Fruit fly (Drosophila melanogaster) whole organism, wandering third instar larva: Measurements from ENCODE around the gene CG14968.

Source experiments
- Abd-B ChIP-seq: fragments of >200 bp; optimal IDR thresholded peaks from 2 replicates; lab custom pipeline; 2017; ENCODE audit warnings: missing biosample characterization, missing genetic modification characterization
- CG32264 ChIP-seq: fragments of 200-800 bp; sonication (Bioruptor generic); optimal IDR thresholded peaks from 2 replicates; lab custom pipeline; 2016; ENCODE audit warnings: missing biosample characterization, missing genetic modification characterization
- CG9705 ChIP-seq: fragments of 200-800 bp; sonication (Bioruptor generic); optimal IDR thresholded peaks from 2 replicates; lab custom pipeline; 2018; ENCODE audit warnings: missing biosample characterization, mild to moderate bottlenecking, missing genetic modification characterization
- CrebA ChIP-seq: fragments of 200-800 bp; sonication (Bioruptor generic); optimal IDR thresholded peaks from 2 replicates; lab custom pipeline; 2016; ENCODE audit warnings: missing biosample characterization, mild to moderate bottlenecking, missing genetic modification characterization, borderline replicate concordance
- Dfd ChIP-seq: fragments of >200 bp; optimal IDR thresholded peaks from 2 replicates; lab custom pipeline; 2017; ENCODE audit warnings: missing biosample characterization, missing genetic modification characterization
- Dif ChIP-seq: fragments of 200-275, 200-300 bp; sonication (Bioruptor generic); optimal IDR thresholded peaks from 2 replicates; lab custom pipeline; 2018; ENCODE audit warnings: missing biosample characterization, missing genetic modification characterization; ENCODE audit not compliant: partially characterized antibody
- GATAd ChIP-seq: sonication (Bioruptor generic); optimal IDR thresholded peaks from 2 replicates; lab custom pipeline; 2016; ENCODE audit warnings: missing biosample characterization, missing genetic modification characterization
- HLH106 ChIP-seq: fragments of 200-800 bp; optimal IDR thresholded peaks from 3 replicates; lab custom pipeline; 2019; ENCODE audit warnings: missing biosample characterization, mild to moderate bottlenecking, missing genetic modification characterization, moderate library complexity
- Hnf4 ChIP-seq: fragments of 200-800 bp; sonication (Bioruptor generic); optimal IDR thresholded peaks from 2 replicates; lab custom pipeline; 2016; ENCODE audit warnings: missing biosample characterization, mild to moderate bottlenecking, missing genetic modification characterization
- Hr78 ChIP-seq: fragments of >200 bp; optimal IDR thresholded peaks from 2 replicates; lab custom pipeline; 2017; ENCODE audit warnings: missing biosample characterization, missing genetic modification characterization
- Hr83 ChIP-seq: fragments of 200-300 bp; sonication (Bioruptor generic); optimal IDR thresholded peaks from 2 replicates; lab custom pipeline; 2016; ENCODE audit warnings: missing biosample characterization, mild to moderate bottlenecking, missing genetic modification characterization, moderate library complexity; ENCODE audit not compliant: poor library complexity, severe bottlenecking
- Jra ChIP-seq: sonication (Bioruptor generic); optimal IDR thresholded peaks from 2 replicates; lab custom pipeline; 2016; ENCODE audit warnings: missing biosample characterization, missing genetic modification characterization
- Mio ChIP-seq: sonication (Bioruptor generic); optimal IDR thresholded peaks from 2 replicates; lab custom pipeline; 2016; ENCODE audit warnings: missing biosample characterization, missing genetic modification characterization
- Myc ChIP-seq: fragments of >200 bp; optimal IDR thresholded peaks from 2 replicates; lab custom pipeline; 2017
- N ChIP-seq: fragments of >200 bp; optimal IDR thresholded peaks from 2 replicates; lab custom pipeline; 2018; ENCODE audit warnings: missing biosample characterization, missing external identifiers, missing genetic modification characterization
- OdsH ChIP-seq: fragments of 200-800 bp; sonication (Bioruptor generic); optimal IDR thresholded peaks from 2 replicates; lab custom pipeline; 2016; ENCODE audit warnings: missing biosample characterization, mild to moderate bottlenecking, missing genetic modification characterization
- Rel ChIP-seq, 2 experiments: fragments of 200-800 bp; sonication (Bioruptor generic) in 1 of 2; optimal IDR thresholded peaks; 2 replicates in 1 of 2; 3 replicates in 1 of 2; lab custom pipeline; 2016 to 2019; ENCODE audit warnings: mild to moderate bottlenecking in 2 of 2, missing biosample characterization in 2 of 2, missing genetic modification characterization in 2 of 2, moderate library complexity in 1 of 2
- Sp1 ChIP-seq: fragments of 200-800 bp; sonication (Bioruptor generic); optimal IDR thresholded peaks from 3 replicates; lab custom pipeline; 2019; ENCODE audit warnings: missing biosample characterization, mild to moderate bottlenecking, missing genetic modification characterization, moderate library complexity
- Vsx2 ChIP-seq: fragments of 200-300, 225-300 bp; sonication (Bioruptor generic); optimal IDR thresholded peaks from 2 replicates; lab custom pipeline; 2018; ENCODE audit warnings: missing biosample characterization, missing genetic modification characterization; ENCODE audit not compliant: partially characterized antibody
- br ChIP-seq: fragments of 200-800 bp; sonication (Bioruptor generic); optimal IDR thresholded peaks from 2 replicates; lab custom pipeline; 2016; ENCODE audit warnings: missing biosample characterization, missing genetic modification characterization
- brk ChIP-seq: fragments of 200-800 bp; sonication (Bioruptor generic); optimal IDR thresholded peaks from 2 replicates; lab custom pipeline; 2016; ENCODE audit warnings: missing biosample characterization, mild to moderate bottlenecking, missing genetic modification characterization
- dl ChIP-seq, 2 experiments: fragments of 175-275, 200-275 bp in 1 of 2; fragments of 200-275 bp in 1 of 2; sonication (Bioruptor generic); optimal IDR thresholded peaks; lab custom pipeline; 2018; ENCODE audit warnings: mild to moderate bottlenecking in 2 of 2, missing biosample characterization in 2 of 2, missing genetic modification characterization in 2 of 2, moderate library complexity in 2 of 2; ENCODE audit not compliant: partially characterized antibody in 2 of 2, insufficient read depth in 1 of 2
- dmrt93B ChIP-seq: fragments of 200-800 bp; sonication (Bioruptor generic); optimal IDR thresholded peaks from 2 replicates; lab custom pipeline; 2018; ENCODE audit warnings: missing biosample characterization, mild to moderate bottlenecking, missing genetic modification characterization
- dsf ChIP-seq: sonication (Bioruptor generic); optimal IDR thresholded peaks from 2 replicates; lab custom pipeline; 2016; ENCODE audit warnings: missing biosample characterization, missing genetic modification characterization, borderline replicate concordance
- ey ChIP-seq: fragments of 200-800 bp; sonication (Bioruptor generic); optimal IDR thresholded peaks from 2 replicates; lab custom pipeline; 2016; ENCODE audit warnings: missing biosample characterization, missing genetic modification characterization
- foxo ChIP-seq, 2 experiments: fragments of 200-800 bp; sonication (Bioruptor generic); optimal IDR thresholded peaks; 2 replicates in 1 of 2; 3 replicates in 1 of 2; lab custom pipeline; 2016 to 2017; ENCODE audit warnings: missing biosample characterization in 2 of 2, missing genetic modification characterization in 2 of 2
- fru ChIP-seq: fragments of 200-800 bp; sonication (Bioruptor generic); optimal IDR thresholded peaks from 3 replicates; lab custom pipeline; 2016; ENCODE audit warnings: missing biosample characterization, mild to moderate bottlenecking, missing genetic modification characterization
- h ChIP-seq: fragments of 200-800 bp; sonication (Bioruptor generic); optimal IDR thresholded peaks from 3 replicates; lab custom pipeline; 2016; ENCODE audit warnings: missing biosample characterization, mild to moderate bottlenecking, missing genetic modification characterization
- jim ChIP-seq: fragments of 175-275, 200-325 bp; sonication (Bioruptor generic); optimal IDR thresholded peaks from 2 replicates; lab custom pipeline; 2016; ENCODE audit warnings: missing biosample characterization, mild to moderate bottlenecking, missing genetic modification characterization
- lola ChIP-seq: fragments of >200 bp; optimal IDR thresholded peaks from 2 replicates; lab custom pipeline; 2017; ENCODE audit warnings: missing biosample characterization, missing genetic modification characterization
- pan ChIP-seq: fragments of >200 bp; optimal IDR thresholded peaks from 2 replicates; lab custom pipeline; 2017
- psq ChIP-seq: fragments of 200-800 bp; sonication (Bioruptor generic); optimal IDR thresholded peaks from 3 replicates; lab custom pipeline; 2017; ENCODE audit warnings: missing biosample characterization, mild to moderate bottlenecking, missing genetic modification characterization, moderate library complexity
- rgr ChIP-seq: fragments of 200-800 bp; sonication (Bioruptor generic); optimal IDR thresholded peaks from 3 replicates; lab custom pipeline; 2016; ENCODE audit warnings: missing biosample characterization, mild to moderate bottlenecking, missing genetic modification characterization
- sage ChIP-seq: fragments of 200-800 bp; sonication (Bioruptor generic); optimal IDR thresholded peaks from 2 replicates; lab custom pipeline; 2016; ENCODE audit warnings: missing biosample characterization, mild to moderate bottlenecking, missing genetic modification characterization
- sv ChIP-seq: fragments of 200-800 bp; sonication (Bioruptor generic); optimal IDR thresholded peaks from 3 replicates; lab custom pipeline; 2016; ENCODE audit warnings: missing biosample characterization, missing genetic modification characterization
- tai ChIP-seq: sonication (Bioruptor generic); optimal IDR thresholded peaks from 2 replicates; lab custom pipeline; 2016; ENCODE audit warnings: missing biosample characterization, missing genetic modification characterization
- usp ChIP-seq: fragments of >200 bp; optimal IDR thresholded peaks from 2 replicates; lab custom pipeline; 2017; ENCODE audit warnings: missing biosample characterization, missing genetic modification characterization
- woc ChIP-seq: sonication (Bioruptor generic); optimal IDR thresholded peaks from 2 replicates; lab custom pipeline; 2016; ENCODE audit warnings: missing biosample characterization, mild to moderate bottlenecking, missing genetic modification characterization

CG14968 gene

DNA sequence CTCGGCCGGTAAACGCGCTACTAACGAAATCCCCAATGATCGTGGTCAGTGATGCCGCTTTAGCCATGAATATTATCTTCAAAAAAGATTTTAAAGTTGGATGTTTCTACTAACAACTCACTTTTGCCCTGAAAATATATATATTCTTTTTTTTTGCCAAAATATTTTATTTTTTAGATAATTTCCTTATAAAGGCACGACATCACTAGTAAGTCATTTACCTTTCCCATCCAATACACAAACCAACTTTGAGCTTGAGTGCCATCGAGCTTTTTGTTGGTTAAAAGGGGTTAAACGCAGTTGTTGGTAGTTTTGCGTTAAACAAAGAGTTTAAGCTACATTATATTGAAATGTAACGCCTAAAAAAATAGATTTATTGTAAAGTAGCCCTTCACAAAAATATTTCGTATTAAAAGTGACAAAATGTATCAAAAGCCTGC lies at the start of gene CG14968:
Gene CG14968, minus strand, starts transcription at position 26 of the 440 bp plus-strand sequence.
- TF ChIP-seq HLH106 (tag; lab: Kevin White, UChicago), result peak; percentile 95
- no peak for TF ChIP-seq Hr78 (GFP tag; lab: Kevin White, UChicago)
- peak; percentile 76 to 96 for TF ChIP-seq foxo (GFP tag; optimal IDR thresholded peaks at IDR 0.05; lab: Kevin White, UChicago)
- TF ChIP-seq ey (GFP tag; lab: Kevin White, UChicago), result peak; percentile 91
- peak; percentile 92 for TF ChIP-seq dmrt93B (GFP tag; lab: Kevin White, UChicago)
- TF ChIP-seq Hr83 (GFP tag; lab: Kevin White, UChicago), result peak; percentile 83
- peak; percentile 78 for TF ChIP-seq woc (GFP tag; lab: Kevin White, UChicago)
- peak; percentile 98 for TF ChIP-seq OdsH (GFP tag; lab: Kevin White, UChicago)
- peak; percentile 86 for TF ChIP-seq Hnf4
- peak; percentile 93 for TF ChIP-seq Myc (lab: Kevin White, UChicago)
- TF ChIP-seq Vsx2, result no peak
- TF ChIP-seq CrebA (GFP tag; lab: Kevin White, UChicago), result peak; percentile 85
- TF ChIP-seq CG32264, result peak; percentile 90
- TF ChIP-seq rgr (GFP tag; lab: Kevin White, UChicago), result peak; percentile 98
- TF ChIP-seq h, result peak; percentile 99
- TF ChIP-seq Dif (GFP tag; lab: Kevin White, UChicago), result no peak
- no peak for TF ChIP-seq jim (GFP tag; lab: Kevin White, UChicago)
- peak; percentile 94 for TF ChIP-seq psq (GFP tag; lab: Kevin White, UChicago)
- TF ChIP-seq fru (GFP tag; lab: Kevin White, UChicago), result peak; percentile 92
- TF ChIP-seq Rel (GFP tag; optimal IDR thresholded peaks at IDR 0.05; lab: Kevin White, UChicago), result peak; percentile 70
- TF ChIP-seq Rel (tag; optimal IDR thresholded peaks at IDR 0.05; lab: Kevin White, UChicago), result peak; percentile 92
- peak; percentile 63 for TF ChIP-seq Jra (GFP tag; lab: Kevin White, UChicago)
- peak; percentile 86 for TF ChIP-seq CG9705 (GFP tag; lab: Kevin White, UChicago)
- peak; percentile 26 for TF ChIP-seq Mio (GFP tag; lab: Kevin White, UChicago)
- no peak for TF ChIP-seq dl (GFP tag; optimal IDR thresholded peaks at IDR 0.05; lab: Kevin White, UChicago; ENCODE audit: insufficient read depth in 1 of 2, partially characterized antibody in 2 of 2)
- TF ChIP-seq sv, result peak; percentile 91
- TF ChIP-seq pan (lab: Kevin White, UChicago), result no peak
- peak; percentile 16 for TF ChIP-seq GATAd
- TF ChIP-seq Dfd (GFP tag; lab: Kevin White, UChicago), result no peak
- no peak for TF ChIP-seq lola (GFP tag; lab: Kevin White, UChicago)
- no peak for TF ChIP-seq N
- no peak for TF ChIP-seq usp (GFP tag; lab: Kevin White, UChicago)
- peak; percentile 98 for TF ChIP-seq Sp1 (GFP tag; lab: Kevin White, UChicago)
- peak; percentile 90 for TF ChIP-seq br (GFP tag; lab: Kevin White, UChicago)
- peak; percentile 96 for TF ChIP-seq sage (GFP tag; lab: Kevin White, UChicago)
- peak; percentile 93 for TF ChIP-seq brk
- TF ChIP-seq tai, result peak; percentile 72
- TF ChIP-seq dsf (GFP tag; lab: Kevin White, UChicago), result peak; percentile 43
- TF ChIP-seq Abd-B (GFP tag; lab: Kevin White, UChicago), result no peak

DNA sequence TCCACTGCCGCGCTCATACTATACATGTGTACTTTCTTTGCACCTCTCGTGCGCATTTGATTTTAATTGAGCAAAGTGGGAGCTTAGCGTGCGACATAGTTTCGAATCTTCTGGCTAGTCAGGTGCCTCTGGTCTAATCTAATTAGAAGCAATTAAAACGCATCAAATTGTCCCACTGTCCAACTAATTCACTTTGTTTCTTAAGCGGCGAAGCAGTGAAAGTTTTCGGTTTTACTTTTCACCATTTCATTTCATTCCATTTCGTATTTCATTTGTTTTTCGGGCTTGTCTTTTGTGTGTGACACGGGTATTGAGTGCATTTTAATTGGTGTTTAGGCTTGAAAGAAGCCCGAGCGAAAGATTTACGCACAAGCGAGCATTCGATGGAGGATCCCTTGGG lies 49.6 kb upstream of the CG14968 start:
- no peak for TF ChIP-seq psq (GFP tag; lab: Kevin White, UChicago)

DNA sequence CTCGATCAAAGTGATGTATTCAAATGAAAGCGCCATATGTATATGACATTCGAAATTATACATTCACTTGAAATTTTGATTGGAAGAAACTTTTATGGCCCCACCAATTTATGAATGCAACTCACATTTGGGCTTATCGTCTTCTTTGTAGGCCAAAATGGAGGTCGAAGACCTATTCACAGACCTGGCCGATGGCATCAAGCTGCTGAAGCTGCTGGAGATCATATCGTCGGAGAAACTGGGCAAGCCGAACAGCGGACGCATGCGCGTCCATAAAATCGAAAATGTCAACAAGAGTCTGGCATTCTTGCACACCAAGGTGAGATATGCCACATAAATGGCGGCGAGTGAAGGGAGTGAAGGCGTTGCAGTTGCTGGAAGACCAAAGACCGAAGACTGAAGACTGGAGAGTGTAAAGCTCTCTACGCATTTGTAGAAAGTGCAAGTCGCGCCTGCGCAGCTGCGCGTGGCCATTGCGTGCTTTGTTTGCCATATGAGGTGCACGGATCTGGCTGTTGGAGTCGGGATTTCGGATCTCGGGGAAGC lies 49.0 kb upstream of the CG14968 start:
- TF ChIP-seq Mio (GFP tag; lab: Kevin White, UChicago) (no peak), Abd-B (GFP tag; lab: Kevin White, UChicago) (no peak), dmrt93B (GFP tag; lab: Kevin White, UChicago) (no peak), woc (GFP tag; lab: Kevin White, UChicago) (no peak), psq (GFP tag; lab: Kevin White, UChicago) (no peak), Jra (GFP tag; lab: Kevin White, UChicago) (no peak), pan (lab: Kevin White, UChicago) (no peak), GATAd (no peak), foxo (GFP tag; optimal IDR thresholded peaks at IDR 0.05; lab: Kevin White, UChicago) (no peak), tai (no peak), Hr83 (GFP tag; lab: Kevin White, UChicago) (no peak), CrebA (GFP tag; lab: Kevin White, UChicago) (no peak), Dif (GFP tag; lab: Kevin White, UChicago) (no peak), N (no peak)
